Fruit fly (Drosophila melanogaster) Kc167 (cell line): ENCODE measurements around the gene AP-1mu.

Experiments used
- Myc ChIP-seq: fragments of >200 bp; optimal IDR thresholded peaks from 2 replicates; lab custom pipeline; 2017; ENCODE audit warnings: missing external identifiers
- Sin3A ChIP-seq: fragments of >200 bp; optimal IDR thresholded peaks from 2 replicates; lab custom pipeline; 2018; ENCODE audit warnings: missing external identifiers
- h ChIP-seq: fragments of >200 bp; optimal IDR thresholded peaks from 3 replicates; lab custom pipeline; 2018; ENCODE audit warnings: missing external identifiers
- insv ChIP-seq: fragments of >200 bp; optimal IDR thresholded peaks from 3 replicates; lab custom pipeline; 2018; ENCODE audit warnings: missing external identifiers
- ttk ChIP-seq: sonication (Bioruptor generic); optimal IDR thresholded peaks from 2 replicates; lab custom pipeline; 2017; ENCODE audit warnings: missing external identifiers

- TF ChIP-seq insv (lab: Kevin White, UChicago) (no peak), Myc (lab: Kevin White, UChicago) (no peak), Sin3A (lab: Kevin White, UChicago) (no peak), h (lab: Kevin White, UChicago) (no peak), ttk (no peak)
These were observed 1.8 kb upstream of the AP-1mu start for dm6 chr3R:9561121-9561520.
